Fruit fly (Drosophila melanogaster) ovary, adult (tissue): ENCODE data around the gene Hrb98DE.

ENCODE experiments used
- CG17801 ChIP-seq: fragments of 200-800 bp; optimal IDR thresholded peaks from 2 replicates; lab custom pipeline; 2019; ENCODE audit warnings: missing biosample characterization, mild to moderate bottlenecking, missing genetic modification characterization, moderate library complexity; ENCODE audit not compliant: partially characterized antibody

Gene Hrb98DE

dm6 chr3R:28600144-28600792, 634 bp downstream of the Hrb98DE start:
- TF ChIP-seq CG17801 = peak; percentile 38

dm6 chr3R:28603561-28603960, 3.9 kb downstream of the Hrb98DE start:
- no peak for TF ChIP-seq CG17801

- TF ChIP-seq CG17801 = no peak
Observed at dm6 chr3R:28605835-28606234, 6.2 kb downstream of the Hrb98DE start, which contains the start of gene CG9986. TSS of gene CG9986 (plus strand) at chr3R:28606079.

- no peak for TF ChIP-seq CG17801
Observed at dm6 chr3R:28620813-28621212, 21.2 kb downstream of the Hrb98DE start.

- no peak for TF ChIP-seq CG17801
Observed at dm6 chr3R:28623115-28623514, 23.5 kb downstream of the Hrb98DE start.

- TF ChIP-seq CG17801 = no peak
Observed at dm6 chr3R:28623564-28623963, 23.9 kb downstream of the Hrb98DE start.

- TF ChIP-seq CG17801 = no peak
Observed at dm6 chr3R:28627267-28627666, 27.6 kb downstream of the Hrb98DE start.

- no peak for TF ChIP-seq CG17801
Observed at dm6 chr3R:28628696-28629095, 29.1 kb downstream of the Hrb98DE start.

- no peak for TF ChIP-seq CG17801
Observed at dm6 chr3R:28629186-28629979, 29.7 kb downstream of the Hrb98DE start.

dm6 chr3R:28630092-28630491, 30.5 kb downstream of the Hrb98DE start:
- no peak for TF ChIP-seq CG17801

dm6 chr3R:28630861-28631260, 31.2 kb downstream of the Hrb98DE start:
- TF ChIP-seq CG17801 = no peak

dm6 chr3R:28631753-28632152, 32.1 kb downstream of the Hrb98DE start:
- no peak for TF ChIP-seq CG17801

- peak; percentile 80 for TF ChIP-seq CG17801
Observed at dm6 chr3R:28633746-28634145, 34.1 kb downstream of the Hrb98DE start.

- no peak for TF ChIP-seq CG17801
Observed at dm6 chr3R:28634261-28634980, 34.8 kb downstream of the Hrb98DE start.

dm6 chr3R:28634981-28635930, 35.6 kb downstream of the Hrb98DE start, which contains the start of gene CG10011:
TSS of gene CG10011 (minus strand) at chr3R:28635099.
- no peak for TF ChIP-seq CG17801

- no peak for TF ChIP-seq CG17801
Observed at dm6 chr3R:28636111-28636510, 36.5 kb downstream of the Hrb98DE start, which contains the start of gene CG9988. TSS of gene CG9988 (plus strand) at chr3R:28636411.
